Worm (Caenorhabditis elegans): Measurements from ENCODE around the gene rpl-23.

rpl-23 gene

DNA sequence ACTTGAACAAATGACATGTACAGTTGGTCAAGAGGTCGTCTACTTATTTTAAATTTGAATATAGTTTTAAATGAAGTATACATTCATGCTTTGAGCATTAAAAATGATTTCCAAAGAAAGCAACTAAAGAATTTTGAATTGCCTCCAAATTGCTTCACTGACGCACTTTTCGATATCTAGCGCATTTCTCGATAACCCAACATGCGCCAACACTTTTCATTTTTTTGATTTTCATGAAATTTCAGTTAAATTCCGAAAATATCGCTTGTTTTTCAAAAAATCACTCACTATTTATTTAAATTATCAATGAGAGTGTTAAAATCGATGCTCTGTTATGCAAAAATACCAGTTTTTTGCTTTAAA lies 13.9 kb upstream of the rpl-23 start (continued):
- TF ChIP-seq aptf-3 (GFP tag; IDR thresholded peaks at IDR 0.05) (no peak), nhr-90 (tag; optimal IDR thresholded peaks at IDR 0.05) (no peak), akir-1 (GFP tag; optimal IDR thresholded peaks at IDR 0.05) (no peak), ceh-91 (GFP tag; IDR thresholded peaks at IDR 0.05) (peak; percentile 39; the same call in 1 of the 2 replicates), hlh-12 (tag; optimal IDR thresholded peaks at IDR 0.05) (no peak), him-1 (tag; optimal IDR thresholded peaks at IDR 0.05) (peak; percentile 8), fkh-3 (tag; optimal IDR thresholded peaks at IDR 0.05) (no peak), zfh-2 (GFP tag; conservative IDR thresholded peaks at IDR 0.05) (no peak), somi-1 (GFP tag; optimal IDR thresholded peaks at IDR 0.05) (no peak), ceh-58 (GFP tag; IDR thresholded peaks at IDR 0.05) (no peak), B0019.2 (GFP tag; conservative IDR thresholded peaks at IDR 0.05) (no peak)

DNA sequence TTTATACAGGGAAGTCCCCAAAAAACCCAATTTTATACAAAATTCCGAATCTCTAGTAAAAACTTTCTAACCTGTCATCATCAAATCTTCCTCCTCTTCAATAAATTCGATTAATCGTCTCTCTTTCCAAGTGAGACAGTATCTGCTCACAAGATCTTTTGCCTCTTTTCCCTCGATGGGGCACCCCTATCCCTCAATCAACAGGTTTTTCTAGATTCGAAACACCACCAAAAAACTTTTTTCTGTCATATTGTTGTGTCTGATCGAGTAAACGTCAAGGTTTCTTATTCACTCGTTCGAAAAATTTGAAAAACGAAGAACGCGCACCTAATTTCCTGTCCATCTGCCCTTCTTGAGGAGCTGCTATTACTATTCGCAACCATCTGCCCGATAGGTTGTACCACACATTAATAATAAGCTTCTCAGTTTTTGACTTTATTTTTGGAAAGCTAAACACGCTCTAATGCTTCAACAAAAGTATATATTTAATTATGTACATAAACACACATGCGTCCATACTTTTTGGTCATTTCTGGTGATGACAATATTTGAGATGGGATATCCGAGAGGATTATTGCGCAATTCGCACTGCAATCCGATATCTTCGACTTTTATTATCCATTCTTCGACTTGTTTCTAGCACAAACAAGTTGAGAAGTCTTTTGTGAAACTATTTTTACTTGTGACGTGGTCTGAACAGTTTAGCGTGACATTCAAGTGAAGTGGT lies 13.3 kb upstream of the rpl-23 start:
- no peak for TF ChIP-seq ceh-91 (GFP tag; IDR thresholded peaks at IDR 0.05)
- TF ChIP-seq madf-8 (GFP tag; conservative IDR thresholded peaks at IDR 0.05): no peak
- TF ChIP-seq xnd-1 (tag; optimal IDR thresholded peaks at IDR 0.05): no peak
- TF ChIP-seq nhr-27 (tag; optimal IDR thresholded peaks at IDR 0.05): no peak
- no peak for TF ChIP-seq cebp-2 (GFP tag; IDR thresholded peaks at IDR 0.05)
- TF ChIP-seq ztf-25 (GFP tag; IDR thresholded peaks at IDR 0.05): no peak
- TF ChIP-seq atf-7 (tag; optimal IDR thresholded peaks at IDR 0.05): no peak
- no peak for TF ChIP-seq nfyb-1 (GFP tag; IDR thresholded peaks at IDR 0.05)
- no peak for TF ChIP-seq F52B5.7 (tag; optimal IDR thresholded peaks at IDR 0.05)
- TF ChIP-seq efl-1 (GFP tag; optimal IDR thresholded peaks at IDR 0.05): no peak
- no peak for TF ChIP-seq gei-17 (GFP tag; optimal IDR thresholded peaks at IDR 0.05)
- TF ChIP-seq zim-3 (tag; optimal IDR thresholded peaks at IDR 0.05): no peak

DNA sequence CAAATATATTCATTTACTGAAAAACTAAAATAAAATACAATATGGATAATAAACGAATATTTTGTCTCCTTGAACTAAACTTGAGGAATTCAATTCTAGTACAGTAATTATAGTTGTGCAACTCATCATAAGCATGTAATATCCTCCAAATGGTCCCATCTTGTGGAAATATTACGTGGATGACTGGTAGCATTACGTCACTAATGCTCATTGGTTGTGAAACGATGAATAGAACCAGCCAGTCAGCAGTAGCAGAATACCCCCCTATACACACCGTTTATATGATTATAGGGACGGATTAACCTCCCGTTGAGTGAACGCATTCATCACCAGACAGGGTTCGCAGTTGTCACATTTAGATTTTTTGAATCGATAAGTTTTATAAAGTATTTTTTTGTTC lies 12.5 kb upstream of the rpl-23 start:
- TF ChIP-seq F37B4.10 (GFP tag; IDR thresholded peaks at IDR 0.05) (no peak), ztf-26 (tag; optimal IDR thresholded peaks at IDR 0.05) (no peak), lin-54 (GFP tag; optimal IDR thresholded peaks at IDR 0.05) (no peak)

DNA sequence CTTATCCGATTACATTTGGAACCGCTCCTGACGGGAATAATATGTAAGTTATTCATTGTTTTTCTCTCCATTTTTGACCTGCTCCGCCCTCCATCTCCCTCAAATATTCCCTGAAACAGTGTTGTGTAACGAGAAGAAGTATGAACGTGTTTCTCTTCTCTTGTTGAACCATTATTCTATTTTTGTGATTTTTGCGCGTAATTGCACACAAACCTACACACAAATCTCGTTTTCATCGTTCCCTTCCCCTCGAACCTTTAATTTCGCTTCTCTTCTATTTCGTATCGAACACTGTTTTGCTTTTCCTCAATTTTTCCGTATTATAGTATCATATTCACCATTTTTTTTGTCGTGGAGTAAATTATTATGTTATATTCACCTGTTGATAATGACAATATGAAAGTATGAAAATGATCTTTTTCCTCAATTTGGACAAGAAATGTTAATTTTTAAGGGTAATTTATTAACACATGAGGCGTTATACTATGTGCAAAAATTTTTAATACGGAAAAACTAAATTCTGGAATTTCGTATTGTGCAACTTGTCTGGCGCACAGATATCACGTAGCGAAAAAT lies 11.3 kb upstream of the rpl-23 start:
- TF ChIP-seq hmg-1.2 (GFP tag; IDR thresholded peaks at IDR 0.05) (0 out of 2 replicates have a peak, but pooled peaks have one; percentile 21), mcd-1 (GFP tag; IDR thresholded peaks at IDR 0.05) (0 out of 2 replicates have a peak, but pooled peaks have one; percentile 5), snpc-4 (GFP tag; optimal IDR thresholded peaks at IDR 0.05) (no peak), snpc-4 (tag; optimal IDR thresholded peaks at IDR 0.05) (no peak), madf-6 (GFP tag; IDR thresholded peaks at IDR 0.05) (0 out of 2 replicates have a peak, but pooled peaks have one; percentile 14), C17E4.6 (GFP tag; IDR thresholded peaks at IDR 0.05) (no peak), ama-1 (optimal IDR thresholded peaks at IDR 0.05) (peak; percentile 0), ama-1 (GFP tag; optimal IDR thresholded peaks at IDR 0.05) (no peak), hrde-1 (tag; optimal IDR thresholded peaks at IDR 0.05; ENCODE audit: borderline replicate concordance) (peak; percentile 22), B0336.3 (GFP tag; IDR thresholded peaks at IDR 0.05) (peak; percentile 17; the same call in 1 of the 2 replicates), lin-26 (GFP tag; IDR thresholded peaks at IDR 0.05) (0 out of 2 replicates have a peak, but pooled peaks have one; percentile 31)
